Worm (Caenorhabditis elegans) whole organism, midembryonic: ENCODE measurements around the gene mbf-1.

Experiments
- T22C8.4 ChIP-seq: fragments of 200-800 bp; sonication (Bioruptor generic); IDR thresholded peaks from 2 replicates; pipeline ENCODE4 v1.3.6; 2022; ENCODE audit warnings: missing genetic modification characterization, missing compliant biosample characterization
- flt-1 ChIP-seq: fragments of 200-800 bp; sonication (Bioruptor generic); IDR thresholded peaks from 2 replicates; pipeline ENCODE4 v1.3.6; 2022; ENCODE audit warnings: missing genetic modification characterization, missing compliant biosample characterization
- klf-2 ChIP-seq: fragments of 200-800 bp; sonication (Bioruptor generic); conservative IDR thresholded peaks from 2 replicates; pipeline ENCODE4 v1.3.6; 2022; ENCODE audit warnings: missing genetic modification reagents, missing genetic modification characterization, missing compliant biosample characterization
- med-1 ChIP-seq: sonication (generic microtip); optimal IDR thresholded peaks from 2 replicates; lab custom pipeline; 2017; ENCODE audit warnings: missing genetic modification characterization, mild to moderate bottlenecking, missing compliant biosample characterization, antibody characterized with exemption, missing genetic modification reagents; ENCODE audit not compliant: insufficient read depth
- ref-1 ChIP-seq: fragments of 200-800 bp; sonication (Bioruptor generic); conservative IDR thresholded peaks from 2 replicates; pipeline ENCODE4 v1.3.6; 2022; ENCODE audit warnings: missing genetic modification reagents, missing genetic modification characterization, missing compliant biosample characterization
- tab-1 ChIP-seq: fragments of 200-800 bp; sonication (Bioruptor generic); IDR thresholded peaks from 2 replicates; pipeline ENCODE4 v1.3.6; 2022; ENCODE audit warnings: missing genetic modification characterization, missing compliant biosample characterization
- ztf-23 ChIP-seq: fragments of 200-800 bp; sonication (Bioruptor generic); IDR thresholded peaks from 2 replicates; pipeline ENCODE4 v1.3.6; 2022; ENCODE audit warnings: missing genetic modification reagents, missing genetic modification characterization, missing compliant biosample characterization
- ztf-29 ChIP-seq: fragments of 200-800 bp; sonication (Bioruptor generic); IDR thresholded peaks from 2 replicates; pipeline ENCODE4 v1.3.6; 2022; ENCODE audit warnings: missing genetic modification reagents, missing genetic modification characterization, missing compliant biosample characterization

DNA sequence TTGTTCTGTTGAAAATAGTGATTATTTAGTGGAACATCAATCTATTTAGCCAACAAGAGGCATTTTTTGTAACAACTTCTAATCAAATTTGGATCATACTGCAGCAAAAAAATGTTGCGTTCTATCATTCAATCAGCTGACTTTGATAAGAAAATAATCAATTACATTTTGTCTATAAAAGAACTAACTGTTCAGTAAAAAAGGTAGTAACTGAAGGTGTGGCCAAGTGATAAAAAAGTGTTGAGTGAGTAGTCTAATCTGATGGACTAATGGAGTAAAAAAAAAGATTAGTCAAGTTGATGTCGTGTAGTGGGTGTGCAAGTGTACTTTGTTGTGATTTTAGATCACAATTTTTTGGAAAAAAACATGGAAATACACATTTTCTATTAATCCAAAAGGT is 12.2 kb upstream of the mbf-1 start:
- no peak for TF ChIP-seq flt-1
- no peak for TF ChIP-seq ztf-29 (GFP tag; lab: Robert Waterston, UW)
- TF ChIP-seq ref-1 (GFP tag; lab: Robert Waterston, UW) = no peak
- TF ChIP-seq tab-1 (GFP tag; lab: Robert Waterston, UW) = no peak
- TF ChIP-seq klf-2 (GFP tag; lab: Robert Waterston, UW) = no peak
- no peak for TF ChIP-seq T22C8.4 (GFP tag; lab: Robert Waterston, UW)
- TF ChIP-seq med-1 (GFP tag; lab: Kevin White, UChicago) = no peak
- TF ChIP-seq ztf-23 (GFP tag; lab: Robert Waterston, UW) = no peak
